Fruit fly (Drosophila melanogaster): ENCODE data around the gene Rcd2.
"Not testable (repeated sequence)": the region's sequence is repeated elsewhere in the genome, so short reads cannot be mapped to it uniquely, and the experiment has no call there.

Gene Rcd2

dm6 chr3L:20509121-20509934 lies 30.9 kb downstream of the Rcd2 start:
- TF ChIP-seq pad (GFP tag; optimal IDR thresholded peaks at IDR 0.05) (peak; percentile 75), Hr96 (GFP tag; optimal IDR thresholded peaks at IDR 0.05) (peak; percentile 67), tj (GFP tag; optimal IDR thresholded peaks at IDR 0.05) (peak; percentile 93), CG33017 (tag; optimal IDR thresholded peaks at IDR 0.05) (peak; percentile 69), Clk (GFP tag; optimal IDR thresholded peaks at IDR 0.05) (peak; percentile 49), CG7101 (tag; optimal IDR thresholded peaks at IDR 0.05) (peak; percentile 70), CG14711 (tag; optimal IDR thresholded peaks at IDR 0.05) (peak; percentile 57), CG7045 (GFP tag; optimal IDR thresholded peaks at IDR 0.05) (peak; percentile 74), CG12768 (GFP tag; optimal IDR thresholded peaks at IDR 0.05) (peak; percentile 50), Crg-1 (GFP tag; optimal IDR thresholded peaks at IDR 0.05) (peak; percentile 32), bab1 (GFP tag; optimal IDR thresholded peaks at IDR 0.05) (peak; percentile 84), cnc (optimal IDR thresholded peaks at IDR 0.05) (no peak), ovo (GFP tag; optimal IDR thresholded peaks at IDR 0.05) (no peak), kay (GFP tag; ENCODE audit: borderline replicate concordance) (no peak), CG5204 (GFP tag; optimal IDR thresholded peaks at IDR 0.05) (peak; percentile 79), Mnt (GFP tag; optimal IDR thresholded peaks at IDR 0.05) (peak; percentile 65), cic (GFP tag; optimal IDR thresholded peaks at IDR 0.05) (peak; percentile 51), CG11617 (GFP tag; optimal IDR thresholded peaks at IDR 0.05) (peak; percentile 90), toe (GFP tag; optimal IDR thresholded peaks at IDR 0.05) (peak; percentile 45), CG1620 (GFP tag; optimal IDR thresholded peaks at IDR 0.05) (peak; percentile 38)

- TF ChIP-seq cnc (optimal IDR thresholded peaks at IDR 0.05) (no peak), tj (GFP tag; optimal IDR thresholded peaks at IDR 0.05) (peak; percentile 72), CG14711 (tag; optimal IDR thresholded peaks at IDR 0.05) (peak; percentile 86), CG7101 (tag; optimal IDR thresholded peaks at IDR 0.05) (peak; percentile 92), CG5204 (GFP tag; optimal IDR thresholded peaks at IDR 0.05) (peak; percentile 87), cic (GFP tag; optimal IDR thresholded peaks at IDR 0.05) (peak; percentile 3), Hr96 (GFP tag; optimal IDR thresholded peaks at IDR 0.05) (peak; percentile 85), CG1620 (GFP tag; optimal IDR thresholded peaks at IDR 0.05) (peak; percentile 84), CG33017 (tag; optimal IDR thresholded peaks at IDR 0.05) (peak; percentile 89), Clk (GFP tag; optimal IDR thresholded peaks at IDR 0.05) (peak; percentile 81), CG12768 (GFP tag; optimal IDR thresholded peaks at IDR 0.05) (peak; percentile 93), kay (GFP tag; ENCODE audit: borderline replicate concordance) (peak; percentile 85), pad (GFP tag; optimal IDR thresholded peaks at IDR 0.05) (peak; percentile 85), CG7045 (GFP tag; optimal IDR thresholded peaks at IDR 0.05) (peak; percentile 86), ovo (GFP tag; optimal IDR thresholded peaks at IDR 0.05) (peak; percentile 52), toe (GFP tag; optimal IDR thresholded peaks at IDR 0.05) (peak; percentile 90), Crg-1 (GFP tag; optimal IDR thresholded peaks at IDR 0.05) (peak; percentile 86), CG11617 (GFP tag; optimal IDR thresholded peaks at IDR 0.05) (peak; percentile 87), bab1 (GFP tag; optimal IDR thresholded peaks at IDR 0.05) (peak; percentile 92), Mnt (GFP tag; optimal IDR thresholded peaks at IDR 0.05) (peak; percentile 78)
These were observed 32.0 kb downstream of the Rcd2 start for dm6 chr3L:20508136-20508635.

dm6 chr3L:20507552-20507951 lies 32.7 kb downstream of the Rcd2 start:
- peak; percentile 85 for TF ChIP-seq kay (GFP tag; ENCODE audit: borderline replicate concordance)
- TF ChIP-seq CG7045 (GFP tag; optimal IDR thresholded peaks at IDR 0.05) = no peak
- peak; percentile 2 for TF ChIP-seq CG1620 (GFP tag; optimal IDR thresholded peaks at IDR 0.05)

- TF ChIP-seq Clk (GFP tag; optimal IDR thresholded peaks at IDR 0.05) (no peak), Hr96 (GFP tag; optimal IDR thresholded peaks at IDR 0.05) (no peak), cnc (optimal IDR thresholded peaks at IDR 0.05) (no peak), CG7045 (GFP tag; optimal IDR thresholded peaks at IDR 0.05) (no peak), Crg-1 (GFP tag; optimal IDR thresholded peaks at IDR 0.05) (no peak), cic (GFP tag; optimal IDR thresholded peaks at IDR 0.05) (no peak), CG1620 (GFP tag; optimal IDR thresholded peaks at IDR 0.05) (no peak), tj (GFP tag; optimal IDR thresholded peaks at IDR 0.05) (no peak), CG7101 (tag; optimal IDR thresholded peaks at IDR 0.05) (no peak), Mnt (GFP tag; optimal IDR thresholded peaks at IDR 0.05) (no peak), CG11617 (GFP tag; optimal IDR thresholded peaks at IDR 0.05) (no peak), toe (GFP tag; optimal IDR thresholded peaks at IDR 0.05) (no peak), CG12768 (GFP tag; optimal IDR thresholded peaks at IDR 0.05) (no peak), pad (GFP tag; optimal IDR thresholded peaks at IDR 0.05) (no peak), bab1 (GFP tag; optimal IDR thresholded peaks at IDR 0.05) (no peak)
These were observed 34.5 kb downstream of the Rcd2 start, which contains the start of gene CG5078 for dm6 chr3L:20505732-20506131. TSS of gene CG5078 (plus strand) at chr3L:20506032.

dm6 chr3L:20503886-20504285 lies 36.3 kb downstream of the Rcd2 start, which contains the start of gene CG17637:
TSS of gene CG17637 (plus strand) at chr3L:20504186.
- not testable (repeated sequence) for TF ChIP-seq CG5204, bab1, pad (GFP tag; optimal IDR thresholded peaks at IDR 0.05)

dm6 chr3L:20503256-20503655 lies 37.0 kb downstream of the Rcd2 start:
- no peak for TF ChIP-seq cnc (optimal IDR thresholded peaks at IDR 0.05)
- TF ChIP-seq bab1 (GFP tag; optimal IDR thresholded peaks at IDR 0.05) = no peak
- no peak for TF ChIP-seq CG1620 (GFP tag; optimal IDR thresholded peaks at IDR 0.05)
- no peak for TF ChIP-seq cic (GFP tag; optimal IDR thresholded peaks at IDR 0.05)
- no peak for TF ChIP-seq CG7045 (GFP tag; optimal IDR thresholded peaks at IDR 0.05)
- TF ChIP-seq CG33017 (tag; optimal IDR thresholded peaks at IDR 0.05) = no peak
- no peak for TF ChIP-seq CG5204 (GFP tag; optimal IDR thresholded peaks at IDR 0.05)
- no peak for TF ChIP-seq CG7101 (tag; optimal IDR thresholded peaks at IDR 0.05)
- TF ChIP-seq Crg-1 (GFP tag; optimal IDR thresholded peaks at IDR 0.05) = no peak
- no peak for TF ChIP-seq toe (GFP tag; optimal IDR thresholded peaks at IDR 0.05)
- TF ChIP-seq CG11617 (GFP tag; optimal IDR thresholded peaks at IDR 0.05) = no peak
- no peak for TF ChIP-seq kay (GFP tag; ENCODE audit: borderline replicate concordance)
- TF ChIP-seq Hr96 (GFP tag; optimal IDR thresholded peaks at IDR 0.05) = no peak
- TF ChIP-seq pad (GFP tag; optimal IDR thresholded peaks at IDR 0.05) = no peak

All from whole organism, adult.